Fruit fly (Drosophila melanogaster): Measurements from ENCODE around the gene Agpat3.

Gene Agpat3

dm6 chr3L:16393700-16394099 is 7.9 kb upstream of the Agpat3 start:
- no peak for TF ChIP-seq CG4496 (GFP tag; IDR thresholded peaks at IDR 0.05)
- no peak for TF ChIP-seq CG34367 (tag; optimal IDR thresholded peaks at IDR 0.05)
- TF ChIP-seq Pif1A (GFP tag; optimal IDR thresholded peaks at IDR 0.05), result no peak
- TF ChIP-seq rn (GFP tag; IDR thresholded peaks at IDR 0.05), result no peak
- no peak for TF ChIP-seq CG13204 (GFP tag; optimal IDR thresholded peaks at IDR 0.05)
- TF ChIP-seq EcR (GFP tag; optimal IDR thresholded peaks at IDR 0.05), result no peak
- TF ChIP-seq CG8159 (tag; optimal IDR thresholded peaks at IDR 0.05), result no peak
- TF ChIP-seq CG15710 (tag; optimal IDR thresholded peaks at IDR 0.05), result no peak

DNA sequence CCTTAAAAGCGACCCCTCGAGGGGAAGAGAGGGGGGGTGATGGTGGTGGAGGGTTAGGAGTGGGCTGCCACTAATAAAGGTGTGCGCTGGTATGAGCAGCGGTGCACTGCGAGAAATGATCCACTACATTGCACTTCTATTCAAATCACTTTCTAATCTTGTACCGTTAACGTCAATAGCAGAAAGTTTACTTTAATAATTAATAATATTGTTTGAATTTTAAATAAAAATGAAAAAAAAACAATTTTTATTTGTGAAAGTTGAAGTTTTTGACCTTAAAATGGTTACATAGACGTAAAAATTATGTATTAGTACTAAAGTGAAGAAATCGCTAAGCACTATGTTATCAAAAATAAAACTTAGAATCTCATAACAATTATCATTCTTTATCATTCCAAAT is 7.1 kb upstream of the Agpat3 start:
- peak; percentile 6 for TF ChIP-seq CG17806 (tag; optimal IDR thresholded peaks at IDR 0.05)
- peak; percentile 9 for TF ChIP-seq CG8159 (tag; optimal IDR thresholded peaks at IDR 0.05)
- TF ChIP-seq gl (tag; optimal IDR thresholded peaks at IDR 0.05), result no peak
- TF ChIP-seq CG15710 (tag; optimal IDR thresholded peaks at IDR 0.05), result peak; percentile 9
- no peak for TF ChIP-seq Pif1B (GFP tag; optimal IDR thresholded peaks at IDR 0.05)
- peak; percentile 34 for TF ChIP-seq CG9948 (tag; optimal IDR thresholded peaks at IDR 0.05)
- TF ChIP-seq CG14655 (GFP tag; optimal IDR thresholded peaks at IDR 0.05), result peak; percentile 55
- no peak for TF ChIP-seq CG12605 (GFP tag; IDR thresholded peaks at IDR 0.05)

DNA sequence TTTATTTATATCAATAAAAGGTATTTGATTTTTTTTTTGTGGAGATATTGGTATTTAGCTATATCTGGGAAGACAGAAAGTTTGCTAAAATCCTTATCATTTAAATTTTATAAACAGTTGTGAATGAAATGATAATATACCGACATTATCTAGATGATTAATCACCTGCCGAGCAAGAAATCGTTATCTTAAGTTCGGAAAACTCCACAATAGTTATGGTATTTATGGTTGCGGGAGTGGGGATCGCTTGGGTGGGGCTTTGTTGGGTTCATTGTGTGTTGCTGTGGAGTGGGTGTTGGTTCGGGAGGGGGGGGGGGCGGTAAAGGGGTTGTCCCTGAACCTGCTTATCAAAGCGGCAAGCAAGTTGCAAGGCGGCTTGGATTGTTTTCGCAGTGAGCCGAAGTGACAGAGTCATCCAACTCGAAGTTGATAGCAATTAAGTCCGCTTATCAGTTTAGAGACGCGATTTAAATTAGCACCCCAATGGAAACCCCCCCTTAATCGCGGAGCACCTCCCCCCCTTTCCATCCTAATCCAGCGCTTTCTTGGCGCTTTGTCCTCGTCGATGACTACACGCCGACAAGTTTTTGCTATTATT is 6.5 kb upstream of the Agpat3 start:
- 0 out of 3 replicates have a peak, but pooled peaks have one; percentile 20 for TF ChIP-seq fd96Ca (GFP tag; IDR thresholded peaks at IDR 0.05)
- TF ChIP-seq EcR (GFP tag; optimal IDR thresholded peaks at IDR 0.05), result peak; percentile 91
- no peak for TF ChIP-seq CG34367 (tag; optimal IDR thresholded peaks at IDR 0.05)

DNA sequence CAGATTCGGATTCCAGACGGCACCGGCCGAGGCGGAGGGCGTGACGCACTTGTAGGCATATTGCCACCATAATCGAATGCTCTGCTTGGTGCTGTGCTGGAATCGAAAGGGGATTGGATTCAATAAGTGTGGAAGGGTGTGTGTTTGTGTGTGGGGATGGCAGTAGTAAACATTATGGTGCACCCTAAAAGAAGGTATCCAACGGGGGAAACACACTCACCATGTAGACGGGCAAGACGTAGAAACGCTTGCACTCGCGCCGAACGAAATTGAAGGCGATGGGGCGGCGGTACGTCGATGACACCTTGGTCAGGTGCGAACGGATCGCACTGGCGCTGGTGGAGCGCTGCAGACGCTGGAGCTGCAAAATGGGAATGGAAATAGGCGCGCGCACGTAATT is 5.5 kb upstream of the Agpat3 start:
- TF ChIP-seq fd96Ca (GFP tag; IDR thresholded peaks at IDR 0.05), result 0 out of 3 replicates have a peak, but pooled peaks have one; percentile 5
- no peak for TF ChIP-seq CG4496 (GFP tag; IDR thresholded peaks at IDR 0.05)
- TF ChIP-seq gl (tag; optimal IDR thresholded peaks at IDR 0.05), result no peak
- no peak for TF ChIP-seq CG8159 (tag; optimal IDR thresholded peaks at IDR 0.05)

- no peak for TF ChIP-seq Ets98B (GFP tag; IDR thresholded peaks at IDR 0.05)
These were observed 5.0 kb upstream of the Agpat3 start for dm6 chr3L:16390793-16391192.

DNA sequence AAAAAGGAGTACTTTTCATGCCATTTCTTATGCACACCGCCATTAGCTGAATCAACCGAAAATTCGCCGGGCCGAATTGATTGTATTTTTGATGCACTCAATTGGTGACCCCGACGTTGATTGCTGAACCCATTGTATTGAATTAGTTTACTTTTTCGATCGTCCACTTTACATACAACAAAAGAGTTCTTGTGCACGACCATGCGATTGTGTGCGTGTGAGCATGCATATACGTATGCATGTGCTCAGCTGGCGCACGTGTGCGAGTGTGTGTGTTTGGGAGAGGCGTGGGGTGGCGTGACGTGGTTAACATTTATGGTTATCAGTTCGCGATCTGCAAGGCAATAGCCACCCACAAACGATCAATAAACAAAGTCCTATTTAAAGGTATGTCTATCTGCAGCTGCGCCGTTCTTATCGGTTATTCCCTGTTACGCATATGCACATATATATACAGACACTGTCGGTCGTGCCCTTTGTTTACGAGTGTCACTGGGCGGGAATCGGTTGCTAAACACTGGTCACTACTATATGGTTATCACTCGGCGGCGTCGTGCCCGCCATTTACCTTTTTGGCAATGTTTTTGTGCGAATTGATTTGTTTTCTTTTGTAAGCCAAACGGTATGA is 391 bp downstream of the Agpat3 start:
- TF ChIP-seq gl (tag; optimal IDR thresholded peaks at IDR 0.05), result no peak
- no peak for TF ChIP-seq CG13204 (GFP tag; optimal IDR thresholded peaks at IDR 0.05)
- TF ChIP-seq CG4496 (GFP tag; IDR thresholded peaks at IDR 0.05), result 0 out of 3 replicates have a peak, but pooled peaks have one; percentile 52
- 0 out of 2 replicates have a peak, but pooled peaks have one; percentile 14 for TF ChIP-seq CG12605 (GFP tag; IDR thresholded peaks at IDR 0.05)
- peak; percentile 43 for TF ChIP-seq Pif1A (GFP tag; optimal IDR thresholded peaks at IDR 0.05)
- peak; percentile 93 for TF ChIP-seq EcR (GFP tag; optimal IDR thresholded peaks at IDR 0.05)
- no peak for TF ChIP-seq CG17806 (tag; optimal IDR thresholded peaks at IDR 0.05)

DNA sequence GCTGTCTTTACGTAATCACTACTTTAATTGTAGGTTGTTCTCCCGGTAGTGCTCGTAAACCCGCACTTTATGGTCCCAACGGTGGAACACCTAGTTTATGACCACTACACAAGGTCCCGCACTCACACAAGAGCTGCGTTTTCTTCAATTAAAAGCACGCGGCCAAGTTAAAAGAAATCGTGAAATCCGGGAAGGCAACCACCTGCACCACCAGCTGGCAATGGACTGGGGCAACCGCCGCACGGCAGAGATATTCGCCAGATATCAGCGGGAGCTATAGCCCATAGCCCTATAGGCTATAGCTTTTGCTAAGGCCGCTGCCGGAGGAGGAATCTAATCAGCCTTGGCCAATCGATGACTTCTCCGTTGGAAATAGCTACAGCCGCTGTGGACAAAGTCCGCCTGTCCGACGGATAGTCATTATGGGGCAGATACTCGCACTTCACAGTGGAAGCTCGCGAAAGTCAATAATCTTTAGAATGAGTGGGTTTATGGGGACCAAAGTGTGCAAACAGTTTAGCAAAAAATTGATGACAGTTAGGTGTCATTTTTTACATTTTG is 1.5 kb downstream of the Agpat3 start:
- TF ChIP-seq CG4496 (GFP tag; IDR thresholded peaks at IDR 0.05) (peak; percentile 41; the same call in 1 of the 3 replicates), CG15710 (tag; optimal IDR thresholded peaks at IDR 0.05) (no peak), CG13204 (GFP tag; optimal IDR thresholded peaks at IDR 0.05) (no peak), Snoo (tag; optimal IDR thresholded peaks at IDR 0.05) (no peak), CG8301 (tag; optimal IDR thresholded peaks at IDR 0.05) (peak; percentile 12), Pif1B (GFP tag; optimal IDR thresholded peaks at IDR 0.05) (no peak), CG12605 (GFP tag; IDR thresholded peaks at IDR 0.05) (peak; percentile 37; the same call in 1 of the 2 replicates), D1 (tag; optimal IDR thresholded peaks at IDR 0.05) (no peak), EcR (GFP tag; optimal IDR thresholded peaks at IDR 0.05) (no peak), Ets98B (GFP tag; IDR thresholded peaks at IDR 0.05) (0 out of 2 replicates have a peak, but pooled peaks have one; percentile 32), rn (GFP tag; IDR thresholded peaks at IDR 0.05) (no peak), gl (tag; optimal IDR thresholded peaks at IDR 0.05) (peak; percentile 18), CG9948 (tag; optimal IDR thresholded peaks at IDR 0.05) (no peak), CG8159 (tag; optimal IDR thresholded peaks at IDR 0.05) (no peak), CG14655 (GFP tag; optimal IDR thresholded peaks at IDR 0.05) (no peak), Pif1A (GFP tag; optimal IDR thresholded peaks at IDR 0.05) (no peak), CG17806 (tag; optimal IDR thresholded peaks at IDR 0.05) (no peak), fd96Ca (GFP tag; IDR thresholded peaks at IDR 0.05) (peak; percentile 40; the same call in 1 of the 3 replicates), CG34367 (tag; optimal IDR thresholded peaks at IDR 0.05) (no peak), CG32121 (GFP tag; IDR thresholded peaks at IDR 0.05) (no peak), CG10348 (GFP tag; IDR thresholded peaks at IDR 0.05) (no peak)
